Worm (Caenorhabditis elegans): ENCODE data around the gene mac-1.

The mac-1 gene

ce11 chrII:13333103-13333764 lies 12.5 kb upstream of the mac-1 start:
- TF ChIP-seq skn-1 (tag; optimal IDR thresholded peaks at IDR 0.05), result no peak
- peak; percentile 62 for TF ChIP-seq fos-1 (tag; optimal IDR thresholded peaks at IDR 0.05)
- TF ChIP-seq egl-27 (tag; optimal IDR thresholded peaks at IDR 0.05), result no peak

ce11 chrII:13330359-13330758 lies 9.6 kb upstream of the mac-1 start, which contains the start of gene sam-10:
TSS of gene sam-10 (minus strand) at chrII:13330525.
- no peak for TF ChIP-seq ama-1 (optimal IDR thresholded peaks at IDR 0.05)
- TF ChIP-seq mab-5 (tag; optimal IDR thresholded peaks at IDR 0.05), result no peak
- TF ChIP-seq zag-1 (tag; optimal IDR thresholded peaks at IDR 0.05), result no peak
- no peak for TF ChIP-seq nhr-23 (tag; optimal IDR thresholded peaks at IDR 0.05)
- no peak for TF ChIP-seq nhr-129 (tag; optimal IDR thresholded peaks at IDR 0.05)
- no peak for TF ChIP-seq nhr-25 (tag; optimal IDR thresholded peaks at IDR 0.05)
- no peak for TF ChIP-seq nhr-6 (tag; optimal IDR thresholded peaks at IDR 0.05)
- TF ChIP-seq fos-1 (tag; optimal IDR thresholded peaks at IDR 0.05), result no peak
- TF ChIP-seq C34F6.9 (tag; optimal IDR thresholded peaks at IDR 0.05), result no peak
- TF ChIP-seq ZK546.5 (tag; optimal IDR thresholded peaks at IDR 0.05), result no peak
- TF ChIP-seq nhr-12 (tag; optimal IDR thresholded peaks at IDR 0.05), result no peak
- no peak for TF ChIP-seq mdl-1 (tag; optimal IDR thresholded peaks at IDR 0.05)
- TF ChIP-seq gmeb-1 (tag; optimal IDR thresholded peaks at IDR 0.05), result no peak
- no peak for TF ChIP-seq Y55F3AM.14 (GFP tag; optimal IDR thresholded peaks at IDR 0.05)
- no peak for TF ChIP-seq lin-11 (tag; optimal IDR thresholded peaks at IDR 0.05)

DNA sequence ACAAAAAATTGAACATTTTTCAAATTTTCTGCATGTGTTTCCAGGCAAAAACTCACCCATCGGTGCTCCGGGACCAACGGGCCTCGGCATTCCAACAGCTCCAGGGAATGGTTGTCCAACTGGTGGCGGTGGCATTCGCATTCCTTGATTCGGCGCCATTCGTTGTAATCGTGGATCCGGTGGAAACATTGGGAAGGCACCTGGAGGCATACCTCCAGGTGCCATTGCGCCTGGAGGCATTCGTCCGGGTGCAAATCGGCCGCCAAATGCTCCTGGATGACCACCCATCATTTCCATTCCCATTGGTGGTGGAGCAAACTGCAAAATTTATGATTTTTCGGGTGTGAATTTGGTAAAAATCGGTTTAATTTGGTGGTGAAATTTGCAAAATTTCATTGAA lies 5.8 kb upstream of the mac-1 start:
- TF ChIP-seq mdl-1 (tag; optimal IDR thresholded peaks at IDR 0.05), result no peak
- no peak for TF ChIP-seq nhr-237 (tag; optimal IDR thresholded peaks at IDR 0.05)
- no peak for TF ChIP-seq crh-2 (tag; optimal IDR thresholded peaks at IDR 0.05)
- TF ChIP-seq nhr-23 (tag; optimal IDR thresholded peaks at IDR 0.05), result no peak
- no peak for TF ChIP-seq Y55F3AM.14 (GFP tag; optimal IDR thresholded peaks at IDR 0.05)
- no peak for TF ChIP-seq dmd-4 (tag; optimal IDR thresholded peaks at IDR 0.05)
- TF ChIP-seq R02D3.7 (tag; optimal IDR thresholded peaks at IDR 0.05), result no peak
- TF ChIP-seq mbf-1 (tag; optimal IDR thresholded peaks at IDR 0.05), result no peak
- no peak for TF ChIP-seq nhr-21 (tag; optimal IDR thresholded peaks at IDR 0.05)
- TF ChIP-seq sem-4 (tag; optimal IDR thresholded peaks at IDR 0.05), result no peak

ce11 chrII:13325290-13325689 lies 4.6 kb upstream of the mac-1 start:
- no peak for TF ChIP-seq blmp-1 (tag; optimal IDR thresholded peaks at IDR 0.05; ENCODE audit: insufficient read depth)
- TF ChIP-seq nhr-10 (tag; optimal IDR thresholded peaks at IDR 0.05), result no peak
- no peak for TF ChIP-seq ceh-82 (tag; optimal IDR thresholded peaks at IDR 0.05)
- TF ChIP-seq alr-1 (tag; optimal IDR thresholded peaks at IDR 0.05), result no peak
- TF ChIP-seq elt-3 (tag; optimal IDR thresholded peaks at IDR 0.05), result no peak
- TF ChIP-seq unc-39 (tag; optimal IDR thresholded peaks at IDR 0.05), result no peak
- no peak for TF ChIP-seq snpc-4 (tag; optimal IDR thresholded peaks at IDR 0.05)
- TF ChIP-seq dmd-4 (tag; optimal IDR thresholded peaks at IDR 0.05), result no peak
- TF ChIP-seq mbf-1 (tag; optimal IDR thresholded peaks at IDR 0.05), result no peak
- no peak for TF ChIP-seq C34F6.9 (tag; optimal IDR thresholded peaks at IDR 0.05)

- TF ChIP-seq unc-62 (GFP tag; optimal IDR thresholded peaks at IDR 0.05) (no peak), ztf-11 (tag; optimal IDR thresholded peaks at IDR 0.05) (no peak), F13H6.1 (tag; optimal IDR thresholded peaks at IDR 0.05) (no peak), lsy-2 (tag; optimal IDR thresholded peaks at IDR 0.05) (no peak), skn-1 (tag; optimal IDR thresholded peaks at IDR 0.05) (no peak), nhr-23 (tag; optimal IDR thresholded peaks at IDR 0.05) (no peak), nhr-237 (tag; optimal IDR thresholded peaks at IDR 0.05) (no peak), peb-1 (tag; optimal IDR thresholded peaks at IDR 0.05) (no peak), alr-1 (tag; optimal IDR thresholded peaks at IDR 0.05) (no peak), nhr-12 (tag; optimal IDR thresholded peaks at IDR 0.05) (no peak), R02D3.7 (tag; optimal IDR thresholded peaks at IDR 0.05) (no peak), fos-1 (tag; optimal IDR thresholded peaks at IDR 0.05) (no peak), C34F6.9 (tag; optimal IDR thresholded peaks at IDR 0.05) (no peak)
Measured at ce11 chrII:13321235-13321634, 524 bp upstream of the mac-1 start.

Data from whole organism, L2 larva.